Worm (Caenorhabditis elegans): ENCODE data around the gene glb-2.

The glb-2 gene

ce11 chrIV:7212769-7213168 lies 50.3 kb downstream of the glb-2 start:
- TF ChIP-seq ztf-29 (GFP tag; IDR thresholded peaks at IDR 0.05) = no peak
- TF ChIP-seq T22C8.4 (GFP tag; IDR thresholded peaks at IDR 0.05) = no peak
- TF ChIP-seq ref-1 (GFP tag; conservative IDR thresholded peaks at IDR 0.05) = no peak
- no peak for TF ChIP-seq cog-1 (tag; optimal IDR thresholded peaks at IDR 0.05)
- no peak for TF ChIP-seq flt-1 (GFP tag; IDR thresholded peaks at IDR 0.05)
- no peak for TF ChIP-seq klf-2 (GFP tag; conservative IDR thresholded peaks at IDR 0.05)
- TF ChIP-seq tab-1 (GFP tag; IDR thresholded peaks at IDR 0.05) = no peak
- no peak for TF ChIP-seq ztf-23 (GFP tag; IDR thresholded peaks at IDR 0.05)
- TF ChIP-seq med-1 (GFP tag; optimal IDR thresholded peaks at IDR 0.05; ENCODE audit: insufficient read depth) = no peak
